Fruit fly (Drosophila melanogaster): ENCODE measurements around the gene Ddrgk1.
A peak's percentile ranks its signal among the peaks of the same experiment; 100 is the strongest.

The Ddrgk1 gene

DNA sequence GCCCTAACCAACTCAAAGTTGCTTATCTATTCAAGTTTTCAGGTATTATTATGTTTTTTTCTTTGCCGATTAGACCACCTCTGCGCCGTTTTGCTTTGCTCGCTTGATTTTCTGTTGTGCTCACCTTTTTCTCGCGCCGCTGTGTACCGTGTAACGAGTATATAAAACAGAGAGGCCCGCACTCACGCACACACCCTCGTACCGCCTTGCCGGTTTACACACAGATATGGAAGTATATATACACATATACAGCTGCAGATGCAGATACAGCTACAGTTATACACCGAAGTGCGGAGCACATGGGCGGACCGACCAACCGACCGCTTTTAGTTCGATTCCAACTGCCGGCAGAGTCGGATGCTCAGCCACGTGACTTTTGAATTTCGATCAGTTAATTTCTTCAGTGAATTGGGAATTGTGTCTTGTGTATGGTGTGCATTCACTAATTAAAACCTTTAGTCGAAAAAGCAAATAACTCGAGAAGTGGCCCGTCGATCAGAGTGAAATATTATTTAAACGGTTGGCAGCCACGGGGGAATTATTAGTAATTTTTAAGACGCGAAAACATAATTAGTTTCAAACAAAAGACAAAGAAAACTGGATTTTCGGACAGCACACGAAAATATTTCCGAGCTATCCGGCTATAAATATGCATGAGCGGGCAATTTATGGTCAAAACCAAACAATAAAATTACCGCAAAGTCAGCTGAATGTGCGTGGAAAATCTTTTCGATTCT is 26.2 kb upstream of the Ddrgk1 start (continued):
- TF ChIP-seq Smox (GFP tag; optimal IDR thresholded peaks at IDR 0.05) (no peak), CG8632 (GFP tag; optimal IDR thresholded peaks at IDR 0.05) (no peak), CG10631 (GFP tag; optimal IDR thresholded peaks at IDR 0.05) (no peak), topi (GFP tag; optimal IDR thresholded peaks at IDR 0.05) (peak; percentile 14), CG16779 (tag; optimal IDR thresholded peaks at IDR 0.05) (peak; percentile 48), salr (GFP tag; optimal IDR thresholded peaks at IDR 0.05) (no peak), acj6 (GFP tag; optimal IDR thresholded peaks at IDR 0.05) (no peak), CG7368 (GFP tag; optimal IDR thresholded peaks at IDR 0.05) (peak; percentile 22), Eip93F (GFP tag; optimal IDR thresholded peaks at IDR 0.05) (peak; percentile 48), Sox14 (GFP tag; optimal IDR thresholded peaks at IDR 0.05) (peak; percentile 26), svp (GFP tag) (peak; percentile 66), CG10669 (GFP tag; optimal IDR thresholded peaks at IDR 0.05) (no peak), CG1621 (tag; optimal IDR thresholded peaks at IDR 0.05) (peak; percentile 36), CG6276 (GFP tag; optimal IDR thresholded peaks at IDR 0.05) (peak; percentile 46), pdm3 (GFP tag; optimal IDR thresholded peaks at IDR 0.05) (no peak), CG32006 (GFP tag; optimal IDR thresholded peaks at IDR 0.05) (no peak), Sox102F (GFP tag; optimal IDR thresholded peaks at IDR 0.05) (peak; percentile 38), esn (GFP tag; optimal IDR thresholded peaks at IDR 0.05) (peak; percentile 13), CG9139 (GFP tag; optimal IDR thresholded peaks at IDR 0.05) (peak; percentile 53), CG8319 (GFP tag; optimal IDR thresholded peaks at IDR 0.05) (no peak), eg (GFP tag; IDR thresholded peaks at IDR 0.05) (0 out of 3 replicates have a peak, but pooled peaks have one; percentile 45), fd59A (GFP tag; optimal IDR thresholded peaks at IDR 0.05) (no peak), Ets21C (GFP tag; optimal IDR thresholded peaks at IDR 0.05) (no peak), CG31627 (GFP tag; optimal IDR thresholded peaks at IDR 0.05) (no peak), Blimp-1 (GFP tag; optimal IDR thresholded peaks at IDR 0.05) (no peak), CG15336 (GFP tag; IDR thresholded peaks at IDR 0.05) (0 out of 2 replicates have a peak, but pooled peaks have one; percentile 28), lz (GFP tag; optimal IDR thresholded peaks at IDR 0.05) (no peak), Eip78C (GFP tag) (peak; percentile 45), OdsH (GFP tag; optimal IDR thresholded peaks at IDR 0.05) (no peak), Ets96B (tag; optimal IDR thresholded peaks at IDR 0.05) (peak; percentile 13), fd85E (GFP tag; optimal IDR thresholded peaks at IDR 0.05) (no peak), CG3919 (GFP tag; optimal IDR thresholded peaks at IDR 0.05) (peak; percentile 58), Hr38 (GFP tag; optimal IDR thresholded peaks at IDR 0.05) (no peak), Gug (GFP tag; IDR thresholded peaks at IDR 0.05) (no peak), CG11902 (GFP tag; optimal IDR thresholded peaks at IDR 0.05) (no peak), cyc (GFP tag; optimal IDR thresholded peaks at IDR 0.05) (no peak), CG11762 (GFP tag; optimal IDR thresholded peaks at IDR 0.05; ENCODE audit: insufficient read depth) (no peak)

DNA sequence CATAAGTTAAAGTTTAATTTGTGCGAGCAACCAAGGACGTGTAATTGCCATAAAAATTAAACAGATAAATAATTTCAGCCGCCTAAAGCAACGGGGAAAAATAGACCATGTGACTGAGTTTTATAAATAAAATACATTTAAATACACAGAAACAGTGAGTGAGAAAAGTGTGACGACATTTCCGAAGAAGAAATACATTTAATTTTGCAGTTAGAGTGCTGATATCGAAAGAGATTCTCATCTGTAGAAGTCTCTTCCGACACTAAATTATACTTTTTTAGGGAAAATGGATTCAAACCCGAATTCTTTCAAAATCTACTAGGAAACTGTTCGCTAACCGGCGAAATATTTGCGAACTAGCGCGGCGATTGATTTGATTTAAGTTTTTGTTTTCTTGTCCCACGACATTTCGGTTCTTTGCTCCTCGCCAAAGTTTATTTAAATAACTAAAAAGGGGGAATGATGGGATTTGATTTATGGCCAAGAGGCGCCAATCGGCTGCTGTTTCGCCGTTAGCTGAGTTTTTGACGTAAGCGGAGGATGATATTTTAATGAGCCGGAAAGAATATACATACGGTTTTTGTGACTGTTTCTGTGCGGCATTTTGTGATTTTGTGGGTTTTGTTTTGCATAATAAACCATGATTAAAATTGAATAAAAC is 25.2 kb upstream of the Ddrgk1 start:
- peak; percentile 31 for TF ChIP-seq Eip78C (GFP tag)
- no peak for TF ChIP-seq CG11762 (GFP tag; optimal IDR thresholded peaks at IDR 0.05; ENCODE audit: insufficient read depth)

DNA sequence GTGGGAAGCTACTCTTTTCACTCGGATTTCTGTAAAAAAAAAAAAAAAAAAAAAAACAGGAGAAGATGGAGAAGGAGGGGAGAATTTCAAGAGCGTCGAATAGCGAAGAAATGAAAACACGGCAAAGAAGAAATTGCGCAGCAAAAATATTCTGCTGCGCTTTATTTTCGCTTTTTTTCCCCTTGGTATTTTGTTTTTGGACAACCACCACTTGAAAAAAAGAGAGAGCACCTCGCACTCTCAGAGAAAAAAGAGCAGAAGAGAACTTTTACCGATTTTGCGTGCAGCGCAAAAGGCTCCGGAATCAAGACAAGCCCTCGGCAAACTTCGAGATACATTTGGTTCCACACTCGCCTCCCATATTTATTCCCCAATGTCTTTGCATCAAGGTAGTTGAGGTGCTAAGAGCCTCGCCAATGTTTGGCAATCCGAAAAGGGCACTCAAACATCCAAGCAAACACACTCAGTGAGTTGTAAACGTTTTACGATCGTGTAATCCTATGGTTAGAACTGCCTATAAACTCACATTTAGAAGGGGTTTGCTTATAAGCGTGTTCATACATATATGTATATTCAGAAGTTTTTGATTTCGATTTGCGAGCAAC is 24.0 kb upstream of the Ddrgk1 start:
- TF ChIP-seq CG9139 (GFP tag; optimal IDR thresholded peaks at IDR 0.05) (no peak), dsx (GFP tag; optimal IDR thresholded peaks at IDR 0.05; ENCODE audit: poor library complexity, severe bottlenecking) (no peak), fkh (GFP tag; optimal IDR thresholded peaks at IDR 0.05) (no peak), Lpt (GFP tag; optimal IDR thresholded peaks at IDR 0.05) (no peak), CG6854 (GFP tag; optimal IDR thresholded peaks at IDR 0.05) (peak; percentile 70), CG6163 (GFP tag; IDR thresholded peaks at IDR 0.05) (peak; percentile 46; the same call in 2 of the 3 replicates), CG1621 (tag; optimal IDR thresholded peaks at IDR 0.05) (no peak), CG10631 (GFP tag; optimal IDR thresholded peaks at IDR 0.05) (no peak), topi (GFP tag; optimal IDR thresholded peaks at IDR 0.05) (no peak), CG8119 (GFP tag; IDR thresholded peaks at IDR 0.05) (no peak), acj6 (GFP tag; optimal IDR thresholded peaks at IDR 0.05) (no peak), CG4318 (GFP tag; optimal IDR thresholded peaks at IDR 0.05) (no peak), CG3032 (tag; optimal IDR thresholded peaks at IDR 0.05) (no peak), CG34406 (GFP tag; optimal IDR thresholded peaks at IDR 0.05) (peak; percentile 21), esn (GFP tag; optimal IDR thresholded peaks at IDR 0.05) (peak; percentile 9), CG10669 (GFP tag; optimal IDR thresholded peaks at IDR 0.05) (no peak), Sox102F (GFP tag; optimal IDR thresholded peaks at IDR 0.05) (peak; percentile 59)

Measured in whole organism, prepupa.